Fruit fly (Drosophila melanogaster): ENCODE data around the gene Nepl16.

The Nepl16 gene

DNA sequence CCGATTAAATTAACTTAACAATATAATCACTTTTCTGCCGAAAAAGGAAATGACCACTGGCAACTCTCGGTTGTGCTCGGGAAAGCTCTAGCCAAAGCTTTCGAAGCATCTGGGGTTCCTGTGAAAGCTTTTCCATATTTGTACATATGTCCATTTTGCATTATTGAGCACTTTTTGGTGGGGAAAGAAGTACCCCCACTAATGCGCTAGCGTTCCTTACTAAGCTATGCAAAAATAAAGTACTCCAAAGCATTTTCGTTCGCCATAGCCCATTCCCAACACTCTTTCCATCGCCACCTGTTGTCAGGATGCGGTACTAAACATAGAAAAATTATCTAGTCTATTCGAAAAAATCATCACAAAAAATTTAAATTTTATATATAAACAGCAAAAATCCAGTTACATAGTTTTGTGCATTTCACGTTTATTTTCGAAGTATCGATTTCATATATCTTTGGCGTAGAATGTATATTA, at the start of gene Nepl16:
Nepl16 (minus strand) TSS at position 51 of the 474 bp plus-strand sequence.
- no peak for TF ChIP-seq Dip2 (GFP tag; IDR thresholded peaks at IDR 0.05)
- no peak for TF ChIP-seq CG11723 (GFP tag; optimal IDR thresholded peaks at IDR 0.05)
- TF ChIP-seq CG10979 (tag; optimal IDR thresholded peaks at IDR 0.05) = peak; percentile 96
- TF ChIP-seq Lpt (GFP tag; optimal IDR thresholded peaks at IDR 0.05) = no peak
- TF ChIP-seq CTCF (GFP tag; optimal IDR thresholded peaks at IDR 0.05) = peak; percentile 88
- TF ChIP-seq Antp (GFP tag; optimal IDR thresholded peaks at IDR 0.05) = no peak
- no peak for TF ChIP-seq onecut (GFP tag; IDR thresholded peaks at IDR 0.05)
- no peak for TF ChIP-seq vvl (GFP tag; IDR thresholded peaks at IDR 0.05)
- TF ChIP-seq NFAT (GFP tag; IDR thresholded peaks at IDR 0.05) = no peak
- TF ChIP-seq CG3995 (GFP tag; optimal IDR thresholded peaks at IDR 0.05) = no peak
- TF ChIP-seq vfl (GFP tag; optimal IDR thresholded peaks at IDR 0.05) = no peak
- no peak for TF ChIP-seq Jarid2 (GFP tag; optimal IDR thresholded peaks at IDR 0.05)
- no peak for TF ChIP-seq lilli (GFP tag; optimal IDR thresholded peaks at IDR 0.05)
- peak in 1 of 2 experiments; percentile 51 for TF ChIP-seq eve (GFP tag; optimal IDR thresholded peaks at IDR 0.05)
- TF ChIP-seq CG2199 (GFP tag; IDR thresholded peaks at IDR 0.05) = no peak
- no peak for TF ChIP-seq amos (GFP tag; IDR thresholded peaks at IDR 0.05; ENCODE audit: partially characterized antibody)
- no peak for TF ChIP-seq Myb (GFP tag; optimal IDR thresholded peaks at IDR 0.05)
- no peak for TF ChIP-seq CG10431 (GFP tag; optimal IDR thresholded peaks at IDR 0.05)
- TF ChIP-seq az2 (GFP tag; optimal IDR thresholded peaks at IDR 0.05) = no peak
- TF ChIP-seq Elba2 (GFP tag; optimal IDR thresholded peaks at IDR 0.05) = no peak
- TF ChIP-seq Ets65A (GFP tag) = peak; percentile 0
- no peak for TF ChIP-seq CG1024 (GFP tag; IDR thresholded peaks at IDR 0.05)
- TF ChIP-seq CG14965 (GFP tag; optimal IDR thresholded peaks at IDR 0.05; ENCODE audit: borderline replicate concordance) = peak; percentile 88
- no peak for TF ChIP-seq bab2 (GFP tag; optimal IDR thresholded peaks at IDR 0.05)
- TF ChIP-seq CG13624 (GFP tag; optimal IDR thresholded peaks at IDR 0.05) = no peak
- TF ChIP-seq wdn (GFP tag; IDR thresholded peaks at IDR 0.05) = no peak

DNA sequence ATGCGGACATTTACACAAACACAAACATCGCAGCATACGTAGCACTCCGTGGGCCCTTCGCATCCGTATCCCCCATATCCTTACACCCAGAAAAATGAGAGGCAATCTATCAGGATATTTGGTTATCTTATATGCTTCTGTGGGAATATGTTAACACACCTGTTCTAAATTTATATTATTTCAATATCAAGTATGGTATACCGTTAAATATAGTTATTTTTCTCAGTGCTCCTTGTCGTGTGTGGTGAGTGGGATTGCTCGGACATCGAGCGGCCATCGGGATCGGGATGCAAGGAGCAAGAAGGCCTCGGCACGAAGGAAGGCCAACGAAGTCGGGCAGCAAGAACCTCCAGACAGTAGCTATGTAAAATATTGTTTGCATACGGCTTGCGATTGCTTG, 49.2 kb upstream of the Nepl16 start:
- peak; percentile 20; the same call in 1 of the 2 replicates for TF ChIP-seq CG32532 (GFP tag; IDR thresholded peaks at IDR 0.05)
- peak; percentile 64 for TF ChIP-seq Ets65A (GFP tag)
- TF ChIP-seq CG4424 (GFP tag; optimal IDR thresholded peaks at IDR 0.05) = no peak
- TF ChIP-seq CG18599 (GFP tag; optimal IDR thresholded peaks at IDR 0.05) = peak; percentile 59
- TF ChIP-seq CG2120 (GFP tag; optimal IDR thresholded peaks at IDR 0.05) = peak; percentile 9
- TF ChIP-seq CG31365 (tag; optimal IDR thresholded peaks at IDR 0.05) = no peak
- TF ChIP-seq Deaf1 (tag; optimal IDR thresholded peaks at IDR 0.05) = peak; percentile 66
- no peak for TF ChIP-seq CG8290 (GFP tag; optimal IDR thresholded peaks at IDR 0.05)
- TF ChIP-seq CG8290 (tag; optimal IDR thresholded peaks at IDR 0.05) = peak in 1 of 2 experiments; percentile 6
- TF ChIP-seq CG10267 (tag; optimal IDR thresholded peaks at IDR 0.05) = no peak
- peak; percentile 35 for TF ChIP-seq lab (GFP tag; optimal IDR thresholded peaks at IDR 0.05)
- TF ChIP-seq Hmr (GFP tag; optimal IDR thresholded peaks at IDR 0.05) = peak; percentile 3
- peak; percentile 12; the same call in 1 of the 2 replicates for TF ChIP-seq slbo (GFP tag; IDR thresholded peaks at IDR 0.05)
- peak; percentile 8 for TF ChIP-seq Med (GFP tag)
- no peak for TF ChIP-seq CG14965 (GFP tag; optimal IDR thresholded peaks at IDR 0.05; ENCODE audit: borderline replicate concordance)

DNA sequence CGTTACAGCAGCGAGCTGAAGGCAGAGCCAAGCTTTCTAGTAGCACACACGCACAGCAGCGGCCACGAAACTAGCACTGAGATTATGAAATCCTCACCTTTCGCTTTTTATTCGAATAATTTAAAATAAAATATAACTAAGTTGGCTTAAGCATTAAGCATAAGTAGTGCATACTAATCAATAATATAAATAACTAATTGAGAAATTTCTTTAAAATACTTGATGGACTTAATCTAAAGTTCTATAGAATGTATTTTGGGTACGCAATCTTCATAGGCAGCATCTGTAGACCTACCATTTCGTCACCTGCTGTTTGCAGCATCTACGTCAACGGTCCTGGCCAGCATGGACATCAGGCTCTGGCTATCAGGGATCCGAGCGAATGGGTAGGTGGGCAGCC, 40.0 kb upstream of the Nepl16 start:
- peak; percentile 54 for TF ChIP-seq CG10543 (GFP tag; optimal IDR thresholded peaks at IDR 0.05)
- peak; percentile 5 for TF ChIP-seq CG12391 (tag; optimal IDR thresholded peaks at IDR 0.05)
- TF ChIP-seq E2f2 (GFP tag; IDR thresholded peaks at IDR 0.05) = no peak
- no peak for TF ChIP-seq Camta (GFP tag; optimal IDR thresholded peaks at IDR 0.05)
- peak; percentile 30 for TF ChIP-seq CG2712 (tag; optimal IDR thresholded peaks at IDR 0.05)
- no peak for TF ChIP-seq CG3726 (GFP tag; IDR thresholded peaks at IDR 0.05)
- TF ChIP-seq Fer3 (tag; optimal IDR thresholded peaks at IDR 0.05) = peak; percentile 25
- TF ChIP-seq scrt (GFP tag; optimal IDR thresholded peaks at IDR 0.05) = peak; percentile 37
- TF ChIP-seq Optix (GFP tag; IDR thresholded peaks at IDR 0.05) = no peak
- TF ChIP-seq CG8924 (tag; optimal IDR thresholded peaks at IDR 0.05) = peak; percentile 35
- peak in 1 of 2 experiments; percentile 48 for TF ChIP-seq Hr51 (GFP tag; optimal IDR thresholded peaks at IDR 0.05)
- TF ChIP-seq CG11696 (GFP tag; IDR thresholded peaks at IDR 0.05) = peak; percentile 16; the same call in 1 of the 2 replicates
- TF ChIP-seq bowl (GFP tag; IDR thresholded peaks at IDR 0.05) = no peak
